Fruit fly (Drosophila melanogaster) Kc167 (cell line): ENCODE measurements around the gene ng4.

Experiments used
- Myc ChIP-seq: fragments of >200 bp; optimal IDR thresholded peaks from 2 replicates; lab custom pipeline; 2017; ENCODE audit warnings: missing external identifiers
- Sin3A ChIP-seq: fragments of >200 bp; optimal IDR thresholded peaks from 2 replicates; lab custom pipeline; 2018; ENCODE audit warnings: missing external identifiers
- h ChIP-seq: fragments of >200 bp; optimal IDR thresholded peaks from 3 replicates; lab custom pipeline; 2018; ENCODE audit warnings: missing external identifiers
- insv ChIP-seq: fragments of >200 bp; optimal IDR thresholded peaks from 3 replicates; lab custom pipeline; 2018; ENCODE audit warnings: missing external identifiers
- psq ChIP-seq: fragments of >200 bp; optimal IDR thresholded peaks from 2 replicates; lab custom pipeline; 2017; ENCODE audit warnings: missing external identifiers
- ttk ChIP-seq: sonication (Bioruptor generic); optimal IDR thresholded peaks from 2 replicates; lab custom pipeline; 2017; ENCODE audit warnings: missing external identifiers

The ng4 gene

dm6 chrX:3244120-3244519 lies at the start of gene ng4:
TSS of gene ng4 (minus strand) at chrX:3244220.
- TF ChIP-seq h (lab: Kevin White, UChicago) = no peak
- no peak for TF ChIP-seq insv (lab: Kevin White, UChicago)
- no peak for TF ChIP-seq Myc (lab: Kevin White, UChicago)
- TF ChIP-seq psq (lab: Kevin White, UChicago) = no peak
- TF ChIP-seq Sin3A (lab: Kevin White, UChicago) = no peak
- no peak for TF ChIP-seq ttk (lab: Kevin White, UChicago)

- no peak for TF ChIP-seq ttk (lab: Kevin White, UChicago)
- TF ChIP-seq Sin3A (lab: Kevin White, UChicago) = no peak
- no peak for TF ChIP-seq h (lab: Kevin White, UChicago)
- TF ChIP-seq insv (lab: Kevin White, UChicago) = no peak
- TF ChIP-seq psq (lab: Kevin White, UChicago) = no peak
- no peak for TF ChIP-seq Myc (lab: Kevin White, UChicago)
These were observed 47.1 kb upstream of the ng4 start for dm6 chrX:3291071-3291660.

- TF ChIP-seq Sin3A (lab: Kevin White, UChicago) = no peak
- TF ChIP-seq psq (lab: Kevin White, UChicago) = no peak
- TF ChIP-seq Myc (lab: Kevin White, UChicago) = no peak
- no peak for TF ChIP-seq h (lab: Kevin White, UChicago)
- no peak for TF ChIP-seq insv (lab: Kevin White, UChicago)
- no peak for TF ChIP-seq ttk (lab: Kevin White, UChicago)
These were observed 45.1 kb upstream of the ng4 start for dm6 chrX:3288909-3289706.

dm6 chrX:3288247-3288838 lies 44.3 kb upstream of the ng4 start:
- TF ChIP-seq insv (lab: Kevin White, UChicago) (no peak), psq (lab: Kevin White, UChicago) (no peak), Myc (lab: Kevin White, UChicago) (no peak), h (lab: Kevin White, UChicago) (no peak), ttk (lab: Kevin White, UChicago) (no peak), Sin3A (lab: Kevin White, UChicago) (no peak)

- no peak for TF ChIP-seq ttk (lab: Kevin White, UChicago)
- no peak for TF ChIP-seq Sin3A (lab: Kevin White, UChicago)
- no peak for TF ChIP-seq insv (lab: Kevin White, UChicago)
- no peak for TF ChIP-seq psq (lab: Kevin White, UChicago)
- TF ChIP-seq h (lab: Kevin White, UChicago) = no peak
- TF ChIP-seq Myc (lab: Kevin White, UChicago) = no peak
These were observed 37.9 kb upstream of the ng4 start for dm6 chrX:3281958-3282357.

dm6 chrX:3273557-3273956 lies 29.5 kb upstream of the ng4 start:
- TF ChIP-seq ttk (lab: Kevin White, UChicago) = no peak

dm6 chrX:3265828-3266227 lies 21.8 kb upstream of the ng4 start:
- TF ChIP-seq psq (lab: Kevin White, UChicago) = no peak
- TF ChIP-seq h (lab: Kevin White, UChicago) = no peak

dm6 chrX:3260536-3260935 lies 16.5 kb upstream of the ng4 start:
- TF ChIP-seq h (lab: Kevin White, UChicago) (no peak), Myc (lab: Kevin White, UChicago) (no peak), psq (lab: Kevin White, UChicago) (no peak), insv (lab: Kevin White, UChicago) (no peak), ttk (lab: Kevin White, UChicago) (no peak), Sin3A (lab: Kevin White, UChicago) (no peak)

dm6 chrX:3255569-3256309 lies 11.7 kb upstream of the ng4 start:
- no peak for TF ChIP-seq Sin3A (lab: Kevin White, UChicago)
- TF ChIP-seq ttk (lab: Kevin White, UChicago) = no peak
- TF ChIP-seq Myc (lab: Kevin White, UChicago) = no peak
- TF ChIP-seq psq (lab: Kevin White, UChicago) = no peak
- no peak for TF ChIP-seq insv (lab: Kevin White, UChicago)
- no peak for TF ChIP-seq h (lab: Kevin White, UChicago)

- TF ChIP-seq h (lab: Kevin White, UChicago) = no peak
- TF ChIP-seq Myc (lab: Kevin White, UChicago) = no peak
- TF ChIP-seq ttk (lab: Kevin White, UChicago) = no peak
- no peak for TF ChIP-seq Sin3A (lab: Kevin White, UChicago)
- no peak for TF ChIP-seq insv (lab: Kevin White, UChicago)
- no peak for TF ChIP-seq psq (lab: Kevin White, UChicago)
These were observed 5.8 kb upstream of the ng4 start, which contains the start of gene Sgs4 for dm6 chrX:3249789-3250188. TSS of gene Sgs4 (plus strand) at chrX:3250089.

- TF ChIP-seq insv (lab: Kevin White, UChicago) = no peak
- no peak for TF ChIP-seq Myc (lab: Kevin White, UChicago)
- no peak for TF ChIP-seq Sin3A (lab: Kevin White, UChicago)
- no peak for TF ChIP-seq h (lab: Kevin White, UChicago)
- no peak for TF ChIP-seq ttk (lab: Kevin White, UChicago)
- no peak for TF ChIP-seq psq (lab: Kevin White, UChicago)
These were observed 5.2 kb upstream of the ng4 start, which contains the start of gene Pig1 for dm6 chrX:3249189-3249588. TSS of gene Pig1 (minus strand) at chrX:3249289.
